Fruit fly (Drosophila melanogaster): ENCODE measurements around the gene RtGEF.

Gene RtGEF

dm6 chr2L:20414750-20415211 lies 64.5 kb downstream of the RtGEF start, which contains the start of gene CG10947 (continued):
- TF ChIP-seq az2 (GFP tag; optimal IDR thresholded peaks at IDR 0.05), result peak; percentile 76
- TF ChIP-seq ab (GFP tag; optimal IDR thresholded peaks at IDR 0.05), result no peak
- TF ChIP-seq chif (GFP tag; optimal IDR thresholded peaks at IDR 0.05), result peak; percentile 60 to 65
- TF ChIP-seq CG4730 (GFP tag; IDR thresholded peaks at IDR 0.05), result no peak
- peak; percentile 72 for TF ChIP-seq shn (GFP tag; optimal IDR thresholded peaks at IDR 0.05)
- TF ChIP-seq zfh2 (GFP tag; optimal IDR thresholded peaks at IDR 0.05), result peak; percentile 48
- TF ChIP-seq CrebB (tag; optimal IDR thresholded peaks at IDR 0.05), result peak; percentile 34
- TF ChIP-seq Atf6 (GFP tag; IDR thresholded peaks at IDR 0.05), result no peak
- TF ChIP-seq CTCF (GFP tag; optimal IDR thresholded peaks at IDR 0.05), result peak; percentile 94
- TF ChIP-seq bigmax (GFP tag; optimal IDR thresholded peaks at IDR 0.05), result peak; percentile 10
- peak; percentile 91 for TF ChIP-seq Ets65A (GFP tag)
- peak; percentile 40 for TF ChIP-seq CG12104 (GFP tag; optimal IDR thresholded peaks at IDR 0.05)
- no peak for TF ChIP-seq tna (GFP tag; IDR thresholded peaks at IDR 0.05; ENCODE audit: partially characterized antibody)
- TF ChIP-seq al (GFP tag; IDR thresholded peaks at IDR 0.05), result no peak
- peak; percentile 39 for TF ChIP-seq CG1529 (GFP tag; optimal IDR thresholded peaks at IDR 0.05)
- peak; percentile 33 for TF ChIP-seq CG11398 (GFP tag; optimal IDR thresholded peaks at IDR 0.05)
- no peak for TF ChIP-seq kay (GFP tag; optimal IDR thresholded peaks at IDR 0.05)
- peak; percentile 63 for TF ChIP-seq CG7786 (GFP tag; optimal IDR thresholded peaks at IDR 0.05)
- TF ChIP-seq CG30431 (GFP tag; optimal IDR thresholded peaks at IDR 0.05), result peak; percentile 42
- no peak for TF ChIP-seq hth (optimal IDR thresholded peaks at IDR 0.05)
- peak; percentile 59 for TF ChIP-seq HLH54F (GFP tag; optimal IDR thresholded peaks at IDR 0.05)
- TF ChIP-seq Oli (tag; optimal IDR thresholded peaks at IDR 0.05), result peak; percentile 40
- TF ChIP-seq Dfd (GFP tag; optimal IDR thresholded peaks at IDR 0.05), result no peak
- TF ChIP-seq hb (GFP tag; IDR thresholded peaks at IDR 0.05; ENCODE audit: partially characterized antibody), result no peak
- TF ChIP-seq CG3995 (GFP tag; optimal IDR thresholded peaks at IDR 0.05), result peak; percentile 14
- TF ChIP-seq Myb (GFP tag; optimal IDR thresholded peaks at IDR 0.05), result peak; percentile 99
- TF ChIP-seq onecut (GFP tag; IDR thresholded peaks at IDR 0.05), result peak; percentile 73
- TF ChIP-seq jumu (GFP tag; optimal IDR thresholded peaks at IDR 0.05), result peak; percentile 48
- peak; percentile 65 for TF ChIP-seq HmgZ (tag; optimal IDR thresholded peaks at IDR 0.05)
- peak; percentile 13 for TF ChIP-seq Hand (GFP tag; optimal IDR thresholded peaks at IDR 0.05)
- TF ChIP-seq CG30020 (tag; optimal IDR thresholded peaks at IDR 0.05), result no peak
- TF ChIP-seq CG6654 (GFP tag; optimal IDR thresholded peaks at IDR 0.05), result peak; percentile 25
- peak; percentile 67 for TF ChIP-seq Meics (GFP tag; optimal IDR thresholded peaks at IDR 0.05)
- TF ChIP-seq Ptx1 (GFP tag; IDR thresholded peaks at IDR 0.05), result peak; percentile 56
- peak; percentile 95 for TF ChIP-seq CG9437 (GFP tag; optimal IDR thresholded peaks at IDR 0.05)
- TF ChIP-seq CG43689 (GFP tag; IDR thresholded peaks at IDR 0.05), result no peak
- TF ChIP-seq mld (GFP tag; IDR thresholded peaks at IDR 0.05; ENCODE audit: partially characterized antibody), result no peak
- TF ChIP-seq dati (GFP tag; IDR thresholded peaks at IDR 0.05), result no peak
- TF ChIP-seq Mes4 (GFP tag; optimal IDR thresholded peaks at IDR 0.05), result peak; percentile 60
- peak; percentile 49 for TF ChIP-seq CG10462 (GFP tag; optimal IDR thresholded peaks at IDR 0.05)
- peak; percentile 30 for TF ChIP-seq CG10654 (GFP tag; optimal IDR thresholded peaks at IDR 0.05)
- peak; percentile 77 for TF ChIP-seq CG2120 (GFP tag; optimal IDR thresholded peaks at IDR 0.05)
- TF ChIP-seq yki (optimal IDR thresholded peaks at IDR 0.05), result no peak
- peak; percentile 33 for TF ChIP-seq CG2202 (tag; optimal IDR thresholded peaks at IDR 0.05)
- peak; percentile 28 for TF ChIP-seq CG14710 (tag; optimal IDR thresholded peaks at IDR 0.05)
- TF ChIP-seq Dbx (GFP tag; IDR thresholded peaks at IDR 0.05), result peak; percentile 78; the same call in 2 of the 3 replicates
- TF ChIP-seq Abd-B (GFP tag; optimal IDR thresholded peaks at IDR 0.05), result peak; percentile 38
- TF ChIP-seq h (optimal IDR thresholded peaks at IDR 0.05), result no peak
- TF ChIP-seq CG13894 (tag; optimal IDR thresholded peaks at IDR 0.05), result no peak
- TF ChIP-seq Hey (tag; optimal IDR thresholded peaks at IDR 0.05), result no peak
- TF ChIP-seq CG18599 (GFP tag; optimal IDR thresholded peaks at IDR 0.05), result peak; percentile 21
- peak; percentile 75 for TF ChIP-seq CG13287 (GFP tag; IDR thresholded peaks at IDR 0.05; ENCODE audit: partially characterized antibody)
- TF ChIP-seq unc-4 (GFP tag; IDR thresholded peaks at IDR 0.05; ENCODE audit: partially characterized antibody), result peak; percentile 62
